Worm (Caenorhabditis elegans): ENCODE measurements around the gene gfl-1.

gfl-1 gene

DNA sequence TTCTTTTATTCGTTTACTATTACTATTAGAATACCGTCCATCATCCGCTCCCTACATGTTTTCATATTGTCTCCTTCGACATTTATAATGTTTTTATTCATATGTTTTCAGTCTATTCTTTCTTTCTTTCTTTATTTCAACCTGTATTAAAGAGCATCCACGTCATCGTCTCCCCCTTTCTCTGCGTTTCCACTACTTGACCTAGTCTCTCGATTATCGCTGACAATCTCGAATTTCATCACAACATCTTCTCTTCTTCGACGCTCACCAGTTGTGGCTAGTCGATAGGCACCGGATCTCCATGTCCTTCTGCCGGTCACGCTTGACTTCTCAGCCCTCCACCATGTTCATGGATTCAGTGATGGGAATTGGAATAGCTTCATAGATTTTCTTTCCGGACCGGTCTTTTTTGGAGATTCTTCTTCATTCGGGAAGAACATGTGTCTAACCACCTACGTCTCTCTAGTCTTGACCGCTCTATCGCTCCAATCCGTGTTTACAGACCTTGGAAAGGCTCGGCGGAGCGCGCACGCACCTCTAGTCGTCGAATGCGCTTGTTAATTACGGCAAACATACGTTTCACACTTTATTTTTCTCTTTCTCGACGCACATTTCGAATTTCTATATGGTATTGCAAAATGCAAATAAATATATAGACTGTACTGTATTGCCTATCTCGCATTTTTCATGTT lies 47.3 kb downstream of the gfl-1 start:
- TF ChIP-seq mxl-1 (tag; optimal IDR thresholded peaks at IDR 0.05) (no peak), snpc-1.1 (tag; optimal IDR thresholded peaks at IDR 0.05; ENCODE audit: insufficient read depth) (no peak), madf-3 (GFP tag; IDR thresholded peaks at IDR 0.05) (peak; percentile 52; the same call in 1 of the 2 replicates), hrde-1 (tag; optimal IDR thresholded peaks at IDR 0.05; ENCODE audit: borderline replicate concordance) (no peak), cebp-1 (GFP tag; IDR thresholded peaks at IDR 0.05) (no peak), cebp-1 (tag; optimal IDR thresholded peaks at IDR 0.05) (peak; percentile 4), F23B12.7 (tag; optimal IDR thresholded peaks at IDR 0.05; ENCODE audit: insufficient read depth) (no peak)

DNA sequence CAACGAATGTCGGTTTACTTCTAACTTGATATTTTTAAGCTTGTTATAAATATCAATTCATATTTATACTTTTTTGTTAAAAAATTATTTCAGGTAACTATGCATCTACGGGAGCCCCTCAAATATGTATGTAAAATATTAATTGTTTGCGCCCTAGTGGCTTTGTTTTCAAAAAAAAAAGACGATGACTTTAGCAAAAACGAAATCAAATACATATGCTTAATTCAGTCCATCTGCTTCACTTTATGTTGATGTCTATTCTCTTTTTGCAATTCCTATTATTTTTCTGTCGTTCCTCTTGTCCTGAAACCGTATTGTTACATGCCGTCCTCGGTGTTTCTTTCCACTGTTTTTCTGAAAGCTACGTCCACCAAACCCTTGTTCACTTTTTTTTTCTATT lies 48.7 kb downstream of the gfl-1 start:
- TF ChIP-seq xnd-1 (tag; optimal IDR thresholded peaks at IDR 0.05) (no peak), F37B4.10 (GFP tag; IDR thresholded peaks at IDR 0.05) (no peak)

- no peak for TF ChIP-seq sea-2 (GFP tag; IDR thresholded peaks at IDR 0.05)
- no peak for TF ChIP-seq ztf-6 (GFP tag; IDR thresholded peaks at IDR 0.05)
- TF ChIP-seq F52B5.7 (tag; optimal IDR thresholded peaks at IDR 0.05) = no peak
- no peak for TF ChIP-seq nfya-1 (tag; optimal IDR thresholded peaks at IDR 0.05; ENCODE audit: borderline replicate concordance, insufficient read depth)
- no peak for TF ChIP-seq sdz-38 (tag; optimal IDR thresholded peaks at IDR 0.05)
- no peak for TF ChIP-seq zim-3 (tag; optimal IDR thresholded peaks at IDR 0.05)
- no peak for TF ChIP-seq F57A8.1 (GFP tag; optimal IDR thresholded peaks at IDR 0.05)
- no peak for TF ChIP-seq ceh-40 (GFP tag; IDR thresholded peaks at IDR 0.05)
- TF ChIP-seq tbx-9 (tag; optimal IDR thresholded peaks at IDR 0.05; ENCODE audit: borderline replicate concordance) = no peak
- TF ChIP-seq mel-28 (tag; optimal IDR thresholded peaks at IDR 0.05; ENCODE audit: borderline replicate concordance) = no peak
- TF ChIP-seq lin-26 (GFP tag; IDR thresholded peaks at IDR 0.05) = no peak
- TF ChIP-seq ama-1 (optimal IDR thresholded peaks at IDR 0.05) = no peak
- no peak for TF ChIP-seq ama-1 (GFP tag; optimal IDR thresholded peaks at IDR 0.05)
- TF ChIP-seq ztf-26 (tag; optimal IDR thresholded peaks at IDR 0.05) = no peak
- no peak for TF ChIP-seq B0035.1 (tag; optimal IDR thresholded peaks at IDR 0.05)
Measured at ce11 chrIV:11570200-11570599, 49.1 kb downstream of the gfl-1 start, which contains the start of gene srgp-1. Gene srgp-1 (plus strand): TSS chrIV:11570500.

- TF ChIP-seq lin-40 (tag; optimal IDR thresholded peaks at IDR 0.05) (no peak), ekl-4 (GFP tag; IDR thresholded peaks at IDR 0.05) (peak; percentile 18; the same call in 1 of the 2 replicates), somi-1 (GFP tag; optimal IDR thresholded peaks at IDR 0.05) (peak; percentile 2), zfh-2 (GFP tag; conservative IDR thresholded peaks at IDR 0.05) (0 out of 2 replicates have a peak, but pooled peaks have one; percentile 4)
Measured at ce11 chrIV:11571374-11571839, 50.3 kb downstream of the gfl-1 start.
